Worm (Caenorhabditis elegans): Measurements from ENCODE around the gene W02A2.5.

DNA sequence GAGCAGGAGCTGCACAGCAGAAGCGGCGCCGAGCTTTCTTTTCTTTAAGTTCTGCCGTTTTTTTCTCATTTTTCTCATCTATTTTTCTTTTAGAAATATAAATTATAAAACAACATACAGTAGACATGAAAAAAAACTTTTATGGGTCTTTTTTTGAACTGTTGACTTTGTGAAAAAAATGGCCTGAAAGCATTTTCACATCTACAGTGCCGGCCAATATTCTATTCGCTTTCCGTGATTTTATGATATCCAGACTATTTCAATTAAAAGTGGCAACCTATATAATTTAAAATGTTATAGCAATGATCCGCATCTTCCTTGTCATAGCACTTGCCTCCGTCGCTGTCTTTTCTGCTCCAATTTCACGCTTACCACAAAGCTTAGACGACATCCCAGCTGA, 14.6 kb upstream of the W02A2.5 start, which contains the start of gene far-6:
- TF ChIP-seq nhr-67 (tag; optimal IDR thresholded peaks at IDR 0.05) (no peak), snpc-4 (tag; optimal IDR thresholded peaks at IDR 0.05) (no peak), tbx-2 (tag; optimal IDR thresholded peaks at IDR 0.05) (no peak)
